Worm (Caenorhabditis elegans) whole organism, L2 larva: Measurements from ENCODE around the gene AH10.4.

Experiments
- F13H6.1 ChIP-seq: sonication (generic microtip); optimal IDR thresholded peaks from 2 replicates; lab custom pipeline; 2016; ENCODE audit warnings: missing genetic modification characterization, missing compliant biosample characterization
- Y55F3AM.14 ChIP-seq: fragments of 200-800 bp; sonication (Bioruptor generic); optimal IDR thresholded peaks from 2 replicates; lab custom pipeline; 2018; ENCODE audit warnings: mild to moderate bottlenecking, missing genetic modification characterization, missing compliant biosample characterization
- ZK546.5 ChIP-seq: sonication (generic microtip); optimal IDR thresholded peaks from 2 replicates; lab custom pipeline; 2017; ENCODE audit warnings: missing biosample characterization, missing genetic modification characterization
- alr-1 ChIP-seq: fragments of 150-350 bp; optimal IDR thresholded peaks from 2 replicates; lab custom pipeline; 2014; ENCODE audit warnings: missing biosample characterization, missing genetic modification characterization
- aly-2 ChIP-seq: fragments of 150-350 bp; optimal IDR thresholded peaks from 2 replicates; lab custom pipeline; 2014; ENCODE audit warnings: missing biosample characterization, missing genetic modification characterization
- ama-1 ChIP-seq: fragments of 150-350 bp; optimal IDR thresholded peaks from 2 replicates; lab custom pipeline; 2018; ENCODE audit warnings: inconsistent platforms
- blmp-1 ChIP-seq: sonication (generic microtip); optimal IDR thresholded peaks from 2 replicates; lab custom pipeline; 2017; ENCODE audit warnings: missing genetic modification characterization, mild to moderate bottlenecking, missing compliant biosample characterization, antibody characterized with exemption, moderate library complexity; ENCODE audit not compliant: insufficient read depth
- ceh-82 ChIP-seq: fragments of 150-350 bp; optimal IDR thresholded peaks from 2 replicates; lab custom pipeline; 2014; ENCODE audit warnings: missing biosample characterization, missing genetic modification characterization
- dmd-4 ChIP-seq: sonication (generic microtip); optimal IDR thresholded peaks from 2 replicates; lab custom pipeline; 2017; ENCODE audit warnings: missing biosample characterization, missing genetic modification characterization
- elt-1 ChIP-seq: fragments of 150-350 bp; optimal IDR thresholded peaks from 2 replicates; lab custom pipeline; 2014; ENCODE audit warnings: missing biosample characterization, missing genetic modification characterization
- fos-1 ChIP-seq: fragments of 150-350 bp; optimal IDR thresholded peaks from 2 replicates; lab custom pipeline; 2014; ENCODE audit warnings: missing biosample characterization, missing genetic modification characterization
- gmeb-1 ChIP-seq: fragments of 150-350 bp; optimal IDR thresholded peaks from 2 replicates; lab custom pipeline; 2014; ENCODE audit warnings: missing biosample characterization, missing genetic modification characterization
- lin-11 ChIP-seq: fragments of 150-350 bp; sonication (generic microtip); optimal IDR thresholded peaks from 2 replicates; lab custom pipeline; 2014; ENCODE audit warnings: missing biosample characterization, missing genetic modification characterization, inconsistent platforms, mixed read lengths
- lin-13 ChIP-seq: fragments of 150-350 bp; optimal IDR thresholded peaks from 2 replicates; lab custom pipeline; 2014; ENCODE audit warnings: missing biosample characterization, missing genetic modification reagents, missing genetic modification characterization
- lin-39 ChIP-seq: fragments of 150-350 bp; optimal IDR thresholded peaks from 2 replicates; lab custom pipeline; 2014; ENCODE audit warnings: missing biosample characterization, missing genetic modification reagents, missing genetic modification characterization
- lsy-2 ChIP-seq, 2 experiments: fragments of 150-350 bp in 1 of 2; sonication (generic microtip) in 1 of 2; optimal IDR thresholded peaks; 2 replicates each; lab custom pipeline; 2014 to 2017; ENCODE audit warnings: missing biosample characterization in 2 of 2, missing genetic modification characterization in 2 of 2
- mbf-1 ChIP-seq: sonication (generic microtip); optimal IDR thresholded peaks from 2 replicates; lab custom pipeline; 2017; ENCODE audit warnings: missing biosample characterization, missing genetic modification characterization
- mdl-1 ChIP-seq, 2 experiments: fragments of 150-350 bp in 1 of 2; sonication (generic microtip) in 1 of 2; optimal IDR thresholded peaks; 2 replicates each; lab custom pipeline; 2017; ENCODE audit warnings: missing biosample characterization in 2 of 2, missing genetic modification characterization in 2 of 2
- nhr-12 ChIP-seq: fragments of 150-350 bp; optimal IDR thresholded peaks from 2 replicates; lab custom pipeline; 2014; ENCODE audit warnings: missing biosample characterization, missing genetic modification characterization
- nhr-129 ChIP-seq: fragments of 150-350 bp; optimal IDR thresholded peaks from 2 replicates; lab custom pipeline; 2014; ENCODE audit warnings: missing biosample characterization, missing genetic modification characterization
- nhr-23 ChIP-seq: fragments of 150-350 bp; optimal IDR thresholded peaks from 2 replicates; lab custom pipeline; 2014; ENCODE audit warnings: missing biosample characterization, missing genetic modification reagents, missing genetic modification characterization
- nhr-6 ChIP-seq: fragments of 150-350 bp; optimal IDR thresholded peaks from 2 replicates; lab custom pipeline; 2014; ENCODE audit warnings: missing biosample characterization, missing genetic modification characterization
- nhr-77 ChIP-seq: fragments of 150-350 bp; optimal IDR thresholded peaks from 2 replicates; lab custom pipeline; 2014; ENCODE audit warnings: missing biosample characterization, missing genetic modification characterization
- sem-4 ChIP-seq: fragments of 150-350 bp; optimal IDR thresholded peaks from 2 replicates; lab custom pipeline; 2014; ENCODE audit warnings: missing biosample characterization, missing genetic modification reagents, missing genetic modification characterization
- skn-1 ChIP-seq: sonication (generic microtip); optimal IDR thresholded peaks from 2 replicates; lab custom pipeline; 2017; ENCODE audit warnings: missing biosample characterization, missing genetic modification characterization
- sma-3 ChIP-seq: sonication (generic microtip); optimal IDR thresholded peaks from 2 replicates; lab custom pipeline; 2016; ENCODE audit warnings: missing genetic modification reagents, missing genetic modification characterization, missing compliant biosample characterization
- sma-9 ChIP-seq, 2 experiments: fragments of 150-350 bp in 1 of 2; sonication (generic microtip) in 1 of 2; optimal IDR thresholded peaks; 2 replicates each; lab custom pipeline; 2014 to 2016; ENCODE audit warnings: missing genetic modification characterization in 2 of 2, mild to moderate bottlenecking in 1 of 2, missing biosample characterization in 1 of 2, missing compliant biosample characterization in 1 of 2, missing genetic modification reagents in 1 of 2, moderate library complexity in 1 of 2
- unc-55 ChIP-seq: fragments of 150-350 bp; sonication (generic microtip); optimal IDR thresholded peaks from 3 replicates; lab custom pipeline; 2014; ENCODE audit warnings: missing biosample characterization, missing genetic modification reagents, missing genetic modification characterization
- zag-1 ChIP-seq: fragments of 150-350 bp; optimal IDR thresholded peaks from 2 replicates; lab custom pipeline; 2014; ENCODE audit warnings: missing biosample characterization, missing genetic modification characterization
- ztf-4 ChIP-seq: fragments of 150-350 bp; optimal IDR thresholded peaks from 2 replicates; lab custom pipeline; 2014; ENCODE audit warnings: missing biosample characterization, missing genetic modification characterization

The AH10.4 gene

DNA sequence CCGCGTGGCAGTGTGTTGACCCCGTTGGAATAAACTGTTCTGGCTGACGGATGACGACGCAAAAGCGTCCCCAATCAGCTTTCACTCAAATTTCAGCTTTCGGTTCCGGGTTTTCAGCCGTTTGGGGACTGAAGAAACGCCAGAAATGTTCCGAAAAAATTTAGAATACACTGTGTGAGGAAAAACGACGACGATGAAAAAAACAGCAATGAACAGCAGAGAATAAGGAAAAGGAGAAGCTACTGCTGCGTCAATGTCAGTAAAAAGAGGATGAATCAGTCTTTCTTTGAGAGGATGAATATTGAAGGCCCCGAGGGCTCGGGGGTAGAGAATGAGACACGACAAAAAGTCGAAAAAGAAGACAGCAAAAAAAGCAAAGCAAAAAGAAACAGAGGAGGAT, 8.8 kb downstream of the AH10.4 start:
- TF ChIP-seq ZK546.5 (tag; lab: Kevin White, UChicago) (no peak), Y55F3AM.14 (GFP tag; lab: Kevin White, UChicago) (peak; percentile 3)
- TF ChIP-seq, all 48 proteins: peak for 1

- TF ChIP-seq nhr-129 (tag; lab: Kevin White, UChicago) (peak; percentile 18), fos-1 (tag; lab: Kevin White, UChicago) (peak; percentile 52), nhr-23 (tag; lab: Kevin White, UChicago) (no peak)
Measured at ce11 chrV:14127834-14128233, 9.8 kb downstream of the AH10.4 start.

- no peak for TF ChIP-seq lsy-2 (tag; optimal IDR thresholded peaks at IDR 0.05; lab: Kevin White, UChicago)
- TF ChIP-seq nhr-129 (tag; lab: Kevin White, UChicago): peak; percentile 17
Measured at ce11 chrV:14126341-14126924, 11.2 kb downstream of the AH10.4 start.

DNA sequence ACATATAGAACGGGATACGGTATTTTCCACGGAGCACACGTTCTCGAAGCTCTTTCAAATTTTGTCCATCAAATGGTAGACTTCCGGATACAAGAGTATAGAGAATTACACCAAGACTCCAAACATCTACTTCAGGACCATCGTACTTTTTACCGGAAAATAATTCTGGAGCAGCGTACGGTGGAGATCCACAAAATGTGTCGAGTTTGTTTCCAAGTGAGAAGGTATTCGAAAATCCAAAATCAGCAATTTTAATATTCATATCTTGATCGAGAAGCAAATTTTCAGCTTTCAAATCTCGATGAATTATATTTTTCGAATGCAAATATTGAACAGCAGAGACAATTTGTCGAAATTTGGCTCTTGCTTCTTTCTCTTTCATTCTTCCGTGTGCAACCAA, 14.5 kb downstream of the AH10.4 start:
- TF ChIP-seq F13H6.1 (tag; lab: Kevin White, UChicago) (no peak), ceh-82 (tag; lab: Kevin White, UChicago) (no peak), lin-39 (tag; lab: Kevin White, UChicago) (no peak), mdl-1 (tag; optimal IDR thresholded peaks at IDR 0.05; lab: Kevin White, UChicago) (no peak), sem-4 (tag; lab: Kevin White, UChicago) (no peak)
- TF ChIP-seq, all 48 proteins: peak for 0

ce11 chrV:14120674-14121073, 17.0 kb downstream of the AH10.4 start:
- no peak for TF ChIP-seq blmp-1 (tag; lab: Kevin White, UChicago)
- no peak for TF ChIP-seq ama-1 (lab: Kevin White, UChicago)
- TF ChIP-seq zag-1 (tag; lab: Kevin White, UChicago): no peak
- TF ChIP-seq nhr-12 (tag; lab: Kevin White, UChicago): no peak
- no peak for TF ChIP-seq nhr-23 (tag; lab: Kevin White, UChicago)
- no peak for TF ChIP-seq aly-2 (tag; lab: Kevin White, UChicago)
- TF ChIP-seq ceh-82 (tag; lab: Kevin White, UChicago): no peak
- TF ChIP-seq nhr-6: no peak

- TF ChIP-seq mdl-1 (tag; optimal IDR thresholded peaks at IDR 0.05; lab: Kevin White, UChicago) (no peak), sma-3 (no peak), lin-11 (tag; lab: Kevin White, UChicago) (no peak), alr-1 (tag; lab: Kevin White, UChicago) (no peak), gmeb-1 (tag; lab: Kevin White, UChicago) (no peak), nhr-77 (tag; lab: Kevin White, UChicago) (no peak), lin-39 (tag; lab: Kevin White, UChicago) (no peak), sma-9 (GFP tag; optimal IDR thresholded peaks at IDR 0.05; lab: Kevin White, UChicago) (no peak), sma-9 (tag; optimal IDR thresholded peaks at IDR 0.05; lab: Kevin White, UChicago) (no peak), elt-1 (no peak), unc-55 (GFP tag; lab: Kevin White, UChicago) (no peak), skn-1 (tag; lab: Kevin White, UChicago) (no peak)
Measured at ce11 chrV:14110042-14110441, 27.6 kb downstream of the AH10.4 start, which contains the start of gene H39E23.2. H39E23.2 (plus strand) TSS chrV:14110342.

ce11 chrV:14107511-14107910, 30.2 kb downstream of the AH10.4 start, which contains the start of gene H39E23.3:
H39E23.3 (plus strand) TSS chrV:14107811.
- TF ChIP-seq dmd-4 (tag; lab: Kevin White, UChicago): no peak
- no peak for TF ChIP-seq Y55F3AM.14 (GFP tag; lab: Kevin White, UChicago)
- TF ChIP-seq sma-9 (GFP tag; optimal IDR thresholded peaks at IDR 0.05; lab: Kevin White, UChicago): no peak
- no peak for TF ChIP-seq sma-9 (tag; optimal IDR thresholded peaks at IDR 0.05; lab: Kevin White, UChicago)
- TF ChIP-seq gmeb-1 (tag; lab: Kevin White, UChicago): no peak
- no peak for TF ChIP-seq ztf-4 (tag; lab: Kevin White, UChicago)
- TF ChIP-seq mbf-1 (tag; lab: Kevin White, UChicago): no peak
- TF ChIP-seq lin-13 (GFP tag; lab: Kevin White, UChicago): no peak
- no peak for TF ChIP-seq sem-4 (tag; lab: Kevin White, UChicago)
- TF ChIP-seq blmp-1 (tag; lab: Kevin White, UChicago): no peak
- no peak for TF ChIP-seq ZK546.5 (tag; lab: Kevin White, UChicago)
- TF ChIP-seq, all 48 proteins: peak for 0
